Worm (Caenorhabditis elegans) whole organism, L4/young adult: Measurements from ENCODE around the gene cbp-2.

Experiments
- W03F9.2 ChIP-seq: fragments of 150-350 bp; optimal IDR thresholded peaks from 2 replicates; lab custom pipeline; 2014; ENCODE audit warnings: missing biosample characterization, missing genetic modification characterization
- dao-5 ChIP-seq: sonication (generic microtip); optimal IDR thresholded peaks from 2 replicates; lab custom pipeline; 2016; ENCODE audit warnings: missing genotype, missing genetic modification characterization, moderate library complexity, missing compliant biosample characterization
- him-1 ChIP-seq: sonication (generic microtip); optimal IDR thresholded peaks from 2 replicates; lab custom pipeline; 2016; ENCODE audit warnings: missing genotype, missing genetic modification reagents, missing genetic modification characterization, missing compliant biosample characterization

ce11 chrIII:9927378-9927777 is 4.4 kb downstream of the cbp-2 start, which contains the start of gene ttr-2:
- TF ChIP-seq him-1 (tag; lab: Kevin White, UChicago) (no peak), dao-5 (tag; lab: Kevin White, UChicago) (no peak), W03F9.2 (tag; lab: Kevin White, UChicago) (no peak)
